Fruit fly (Drosophila melanogaster) whole organism, wandering third instar larva: ENCODE measurements around the gene CG12766.

ENCODE experiments used
- Myc ChIP-seq: fragments of >200 bp; optimal IDR thresholded peaks from 2 replicates; lab custom pipeline; 2017
- Vsx2 ChIP-seq: fragments of 200-300, 225-300 bp; sonication (Bioruptor generic); optimal IDR thresholded peaks from 2 replicates; lab custom pipeline; 2018; ENCODE audit warnings: missing biosample characterization, missing genetic modification characterization; ENCODE audit not compliant: partially characterized antibody

- TF ChIP-seq Myc (no peak), Vsx2 (GFP tag; lab: Kevin White, UChicago) (no peak)
Measured at dm6 chr3L:3952468-3952867, 12.5 kb upstream of the CG12766 start, which contains the start of gene CG14984.
